Fruit fly (Drosophila melanogaster) whole organism, pupa: Measurements from ENCODE around the gene CG14837.
A peak's percentile ranks its signal among the peaks of the same experiment; 100 is the strongest.

Experiments used
- CG17806 ChIP-seq: fragments of 200-800 bp; sonication (Bioruptor generic); optimal IDR thresholded peaks from 2 replicates; lab custom pipeline; 2018; ENCODE audit warnings: missing biosample characterization, mild to moderate bottlenecking, missing genetic modification characterization, moderate library complexity
- Snoo ChIP-seq: fragments of 200-800 bp; sonication (Bioruptor generic); optimal IDR thresholded peaks from 3 replicates; lab custom pipeline; 2017; ENCODE audit warnings: missing biosample characterization, mild to moderate bottlenecking, missing genetic modification characterization, inconsistent platforms

DNA sequence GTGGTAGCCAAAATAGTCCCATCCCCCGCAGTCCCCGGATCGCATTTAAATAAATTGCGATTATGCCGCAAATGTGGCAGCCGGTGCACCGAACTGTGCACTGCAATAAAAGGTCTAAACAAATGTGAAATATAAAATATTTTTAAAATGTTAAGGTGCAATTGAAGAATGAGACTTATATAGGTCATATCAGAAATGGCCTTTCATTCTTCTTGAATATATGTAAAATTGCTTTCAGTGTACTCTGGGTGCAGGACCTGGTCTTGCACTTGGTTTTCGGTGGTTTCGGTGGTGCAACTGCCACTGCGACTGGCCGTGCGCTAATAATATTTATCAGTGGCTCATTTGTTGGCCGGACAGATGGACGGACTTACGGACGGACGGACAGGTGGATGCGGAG lies 38.5 kb upstream of the CG14837 start:
- TF ChIP-seq CG17806 (tag; lab: Kevin White, UChicago), result peak; percentile 26
- no peak for TF ChIP-seq Snoo (tag; lab: Kevin White, UChicago)
